Fruit fly (Drosophila melanogaster): Measurements from ENCODE around the gene CG12746.
A peak's percentile ranks its signal among the peaks of the same experiment; 100 is the strongest.

Gene CG12746

dm6 chr3R:5517002-5517875, 47.4 kb upstream of the CG12746 start, which contains the start of gene Itpr (continued):
- no peak for TF ChIP-seq tup (GFP tag; optimal IDR thresholded peaks at IDR 0.05)
- TF ChIP-seq Sox100B (GFP tag; optimal IDR thresholded peaks at IDR 0.05), result no peak
- no peak for TF ChIP-seq prd (optimal IDR thresholded peaks at IDR 0.05)
- TF ChIP-seq prd (GFP tag; IDR thresholded peaks at IDR 0.05), result peak; percentile 13; the same call in 1 of the 3 replicates
- no peak for TF ChIP-seq Atf-2 (GFP tag; optimal IDR thresholded peaks at IDR 0.05)
- no peak for TF ChIP-seq zen2 (GFP tag; IDR thresholded peaks at IDR 0.05; ENCODE audit: partially characterized antibody)
- TF ChIP-seq Awh (GFP tag; IDR thresholded peaks at IDR 0.05), result no peak
- TF ChIP-seq Hr51 (GFP tag; optimal IDR thresholded peaks at IDR 0.05), result no peak
- no peak for TF ChIP-seq Side (GFP tag; optimal IDR thresholded peaks at IDR 0.05)
- TF ChIP-seq Taf1 (GFP tag; IDR thresholded peaks at IDR 0.05), result no peak
- TF ChIP-seq trh (GFP tag; optimal IDR thresholded peaks at IDR 0.05), result no peak
- no peak for TF ChIP-seq pros (GFP tag; optimal IDR thresholded peaks at IDR 0.05)
- TF ChIP-seq CG8281 (tag; optimal IDR thresholded peaks at IDR 0.05), result peak; percentile 32
- TF ChIP-seq bigmax (GFP tag; optimal IDR thresholded peaks at IDR 0.05), result no peak
- TF ChIP-seq inv (GFP tag; IDR thresholded peaks at IDR 0.05; ENCODE audit: partially characterized antibody), result peak; percentile 36; the same call in 1 of the 2 replicates
- 0 out of 3 replicates have a peak, but pooled peaks have one; percentile 12 for TF ChIP-seq CG16813 (GFP tag; IDR thresholded peaks at IDR 0.05; ENCODE audit: partially characterized antibody)
- no peak for TF ChIP-seq CG15073 (GFP tag; optimal IDR thresholded peaks at IDR 0.05)
- TF ChIP-seq ERR (GFP tag; optimal IDR thresholded peaks at IDR 0.05), result no peak
- TF ChIP-seq Abd-B (GFP tag; optimal IDR thresholded peaks at IDR 0.05), result no peak
- no peak for TF ChIP-seq CG11504 (tag; optimal IDR thresholded peaks at IDR 0.05)
- TF ChIP-seq zfh1 (GFP tag; IDR thresholded peaks at IDR 0.05), result 0 out of 3 replicates have a peak, but pooled peaks have one; percentile 3
- no peak for TF ChIP-seq ssp (GFP tag; IDR thresholded peaks at IDR 0.05)
- TF ChIP-seq ato (GFP tag; IDR thresholded peaks at IDR 0.05; ENCODE audit: partially characterized antibody), result no peak
- TF ChIP-seq CG7839 (tag; optimal IDR thresholded peaks at IDR 0.05), result no peak
- TF ChIP-seq CG9609 (GFP tag; optimal IDR thresholded peaks at IDR 0.05), result no peak
- TF ChIP-seq CG11723 (GFP tag; optimal IDR thresholded peaks at IDR 0.05), result no peak
- TF ChIP-seq Deaf1 (tag; optimal IDR thresholded peaks at IDR 0.05), result peak; percentile 70
- TF ChIP-seq nerfin-2 (GFP tag; IDR thresholded peaks at IDR 0.05; ENCODE audit: partially characterized antibody), result no peak
- no peak for TF ChIP-seq pfk (GFP tag; optimal IDR thresholded peaks at IDR 0.05)
- no peak for TF ChIP-seq CG4328 (GFP tag; optimal IDR thresholded peaks at IDR 0.05)
- peak; percentile 53; the same call in 1 of the 2 replicates for TF ChIP-seq Bgb (GFP tag; IDR thresholded peaks at IDR 0.05; ENCODE audit: partially characterized antibody)
- TF ChIP-seq CG15696 (tag; optimal IDR thresholded peaks at IDR 0.05), result no peak
- no peak for TF ChIP-seq CG10321 (GFP tag; IDR thresholded peaks at IDR 0.05)
- TF ChIP-seq dimm (GFP tag; IDR thresholded peaks at IDR 0.05), result no peak
- TF ChIP-seq salm (tag; optimal IDR thresholded peaks at IDR 0.05), result no peak
- TF ChIP-seq CG7271 (tag; optimal IDR thresholded peaks at IDR 0.05), result no peak
- TF ChIP-seq Tbp (GFP tag; optimal IDR thresholded peaks at IDR 0.05), result no peak
- TF ChIP-seq lmd (GFP tag; IDR thresholded peaks at IDR 0.05), result no peak
- TF ChIP-seq BEAF-32 (GFP tag; optimal IDR thresholded peaks at IDR 0.05), result peak; percentile 30
- TF ChIP-seq CG17328 (GFP tag; IDR thresholded peaks at IDR 0.05), result peak; percentile 26; the same call in 1 of the 2 replicates
- TF ChIP-seq insv (GFP tag; optimal IDR thresholded peaks at IDR 0.05), result no peak
- no peak for TF ChIP-seq Six4 (GFP tag; optimal IDR thresholded peaks at IDR 0.05)
- no peak for TF ChIP-seq Ets65A (GFP tag)
- TF ChIP-seq Dbx (GFP tag; IDR thresholded peaks at IDR 0.05), result 0 out of 3 replicates have a peak, but pooled peaks have one; percentile 28
- TF ChIP-seq CG34224 (GFP tag; IDR thresholded peaks at IDR 0.05; ENCODE audit: partially characterized antibody), result no peak
- no peak for TF ChIP-seq bab2 (GFP tag; optimal IDR thresholded peaks at IDR 0.05)
- no peak for TF ChIP-seq ase (GFP tag; IDR thresholded peaks at IDR 0.05)
- TF ChIP-seq hkb (optimal IDR thresholded peaks at IDR 0.05), result no peak
- peak; percentile 28 for TF ChIP-seq hkb (GFP tag; IDR thresholded peaks at IDR 0.05)

Data from whole organism, embryonic.